Worm (Caenorhabditis elegans) whole organism, L1 larva: ENCODE data around the gene C01G6.3.

Source experiments
- C04F5.9 ChIP-seq: sonication (generic microtip); optimal IDR thresholded peaks from 2 replicates; lab custom pipeline; 2016; ENCODE audit warnings: missing genetic modification characterization, missing compliant biosample characterization
- Y116A8C.19 ChIP-seq: sonication (generic microtip); optimal IDR thresholded peaks from 2 replicates; lab custom pipeline; 2016; ENCODE audit warnings: missing compliant biosample characterization, missing genetic modification characterization, borderline replicate concordance
- aly-2 ChIP-seq: fragments of 150-350 bp; optimal IDR thresholded peaks from 2 replicates; lab custom pipeline; 2014; ENCODE audit warnings: missing biosample characterization, missing genetic modification characterization
- blmp-1 ChIP-seq: fragments of 150-350 bp; optimal IDR thresholded peaks from 2 replicates; lab custom pipeline; 2014; ENCODE audit warnings: missing biosample characterization, missing genetic modification characterization
- ceh-8 ChIP-seq: fragments of 200-800 bp; sonication (Bioruptor generic); optimal IDR thresholded peaks from 2 replicates; lab custom pipeline; 2018; ENCODE audit warnings: mild to moderate bottlenecking, missing genetic modification characterization, moderate library complexity, missing compliant biosample characterization
- ces-1 ChIP-seq: fragments of 150-350 bp; optimal IDR thresholded peaks from 2 replicates; lab custom pipeline; 2014; ENCODE audit warnings: missing biosample characterization, missing genetic modification reagents, missing genetic modification characterization
- dsc-1 ChIP-seq: sonication (generic microtip); optimal IDR thresholded peaks from 2 replicates; lab custom pipeline; 2016; ENCODE audit warnings: mild to moderate bottlenecking, missing genetic modification characterization, missing compliant biosample characterization
- efl-1 ChIP-seq, 4 experiments: fragments of 150-350 bp; optimal IDR thresholded peaks in 3 of 4; peaks in 1 of 4; 1 replicate in 1 of 4; 2 replicates in 3 of 4; lab custom pipeline; 2014; ENCODE audit warnings: missing biosample characterization in 2 of 4, missing genetic modification characterization in 2 of 4, missing genetic modification reagents in 2 of 4
- efl-3 ChIP-seq: fragments of 200-800 bp; sonication (Bioruptor generic); optimal IDR thresholded peaks from 2 replicates; lab custom pipeline; 2018; ENCODE audit warnings: mild to moderate bottlenecking, missing genetic modification characterization, missing compliant biosample characterization
- egl-13 ChIP-seq: sonication (generic microtip); optimal IDR thresholded peaks from 2 replicates; lab custom pipeline; 2016; ENCODE audit warnings: missing genotype, missing genetic modification reagents, missing genetic modification characterization, missing compliant biosample characterization
- elt-2 ChIP-seq: sonication (generic microtip); optimal IDR thresholded peaks from 2 replicates; lab custom pipeline; 2016; ENCODE audit warnings: missing genetic modification characterization, mild to moderate bottlenecking, inconsistent platforms, missing compliant biosample characterization, missing genetic modification reagents
- fkh-4 ChIP-seq: sonication (generic microtip); optimal IDR thresholded peaks from 2 replicates; lab custom pipeline; 2016; ENCODE audit warnings: missing compliant biosample characterization, missing genetic modification characterization, borderline replicate concordance
- fkh-8 ChIP-seq: sonication (generic microtip); optimal IDR thresholded peaks from 2 replicates; lab custom pipeline; 2016; ENCODE audit warnings: mild to moderate bottlenecking, missing genetic modification characterization, missing compliant biosample characterization
- fos-1 ChIP-seq: fragments of 150-350 bp; optimal IDR thresholded peaks from 2 replicates; lab custom pipeline; 2014; ENCODE audit warnings: missing biosample characterization, missing genetic modification characterization
- grh-1 ChIP-seq: fragments of 200-800 bp; sonication (Bioruptor generic); IDR thresholded peaks from 2 replicates; pipeline ENCODE4 v1.3.6; 2022; ENCODE audit warnings: missing genetic modification reagents, missing genetic modification characterization, missing compliant biosample characterization
- irx-1 ChIP-seq: sonication (generic microtip); optimal IDR thresholded peaks from 2 replicates; lab custom pipeline; 2016; ENCODE audit warnings: missing genetic modification characterization, missing compliant biosample characterization
- jun-1 ChIP-seq: fragments of 150-350 bp; optimal IDR thresholded peaks from 2 replicates; lab custom pipeline; 2014; ENCODE audit warnings: missing biosample characterization, missing genetic modification reagents, missing genetic modification characterization
- lin-14 ChIP-seq: fragments of 200-800 bp; sonication (Bioruptor generic); optimal IDR thresholded peaks from 2 replicates; lab custom pipeline; 2018; ENCODE audit warnings: mild to moderate bottlenecking, missing genetic modification characterization, moderate library complexity, missing compliant biosample characterization
- lin-35 ChIP-seq, 2 experiments: fragments of 150-350 bp; optimal IDR thresholded peaks; 2 replicates each; lab custom pipeline; 2014; ENCODE audit warnings: missing biosample characterization in 2 of 2, missing genetic modification characterization in 2 of 2, missing genetic modification reagents in 2 of 2
- lin-39 ChIP-seq: fragments of 150-350 bp; optimal IDR thresholded peaks from 2 replicates; lab custom pipeline; 2014; ENCODE audit warnings: missing biosample characterization, missing genetic modification reagents, missing genetic modification characterization
- lir-3 ChIP-seq: sonication (generic microtip); optimal IDR thresholded peaks from 2 replicates; lab custom pipeline; 2016; ENCODE audit warnings: mild to moderate bottlenecking, missing genetic modification characterization, moderate library complexity, missing compliant biosample characterization; ENCODE audit not compliant: poor library complexity
- lsy-2 ChIP-seq, 2 experiments: fragments of 150-350 bp; optimal IDR thresholded peaks; 2 replicates each; lab custom pipeline; 2014; ENCODE audit warnings: missing biosample characterization in 2 of 2, missing genetic modification characterization in 2 of 2
- mab-9 ChIP-seq: fragments of 200-800 bp; sonication (Bioruptor generic); IDR thresholded peaks from 2 replicates; pipeline ENCODE4 v1.3.6; 2022; ENCODE audit warnings: missing genetic modification reagents, missing genetic modification characterization, missing compliant biosample characterization
- mdl-1 ChIP-seq, 2 experiments: fragments of 150-350 bp; optimal IDR thresholded peaks; 2 replicates each; lab custom pipeline; 2014 to 2017; ENCODE audit warnings: missing biosample characterization in 2 of 2, missing genetic modification characterization in 2 of 2, inconsistent platforms in 1 of 2
- mep-1 ChIP-seq: fragments of 150-350 bp; optimal IDR thresholded peaks from 2 replicates; lab custom pipeline; 2014; ENCODE audit warnings: missing biosample characterization, missing genetic modification characterization
- nhr-19 ChIP-seq: fragments of 200-800 bp; sonication (Bioruptor generic); conservative IDR thresholded peaks from 2 replicates; pipeline ENCODE4 v1.3.6; 2022; ENCODE audit warnings: missing genetic modification characterization, missing compliant biosample characterization
- nhr-20 ChIP-seq: sonication (generic microtip); optimal IDR thresholded peaks from 2 replicates; lab custom pipeline; 2016; ENCODE audit warnings: mild to moderate bottlenecking, missing genetic modification characterization, missing compliant biosample characterization
- nhr-47 ChIP-seq: sonication (generic microtip); optimal IDR thresholded peaks from 2 replicates; lab custom pipeline; 2016; ENCODE audit warnings: mild to moderate bottlenecking, missing genetic modification characterization, moderate library complexity, missing compliant biosample characterization
- nhr-71 ChIP-seq: sonication (generic microtip); optimal IDR thresholded peaks from 2 replicates; lab custom pipeline; 2016; ENCODE audit warnings: mild to moderate bottlenecking, missing genetic modification characterization, moderate library complexity, missing compliant biosample characterization
- nhr-76 ChIP-seq: sonication (generic microtip); optimal IDR thresholded peaks from 2 replicates; lab custom pipeline; 2017; ENCODE audit warnings: missing biosample characterization, missing genetic modification characterization
- nhr-85 ChIP-seq: sonication (generic microtip); peaks from one replicate; lab custom pipeline; 2016; ENCODE audit warnings: missing genetic modification characterization, inconsistent platforms, missing compliant biosample characterization
- nhr-90 ChIP-seq: sonication (generic microtip); optimal IDR thresholded peaks from 2 replicates; lab custom pipeline; 2016; ENCODE audit warnings: mild to moderate bottlenecking, missing genetic modification characterization, missing compliant biosample characterization; ENCODE audit not compliant: poor library complexity
- pag-3 ChIP-seq: sonication (generic microtip); optimal IDR thresholded peaks from 2 replicates; lab custom pipeline; 2017; ENCODE audit warnings: missing genetic modification characterization, mild to moderate bottlenecking, missing compliant biosample characterization, antibody characterized with exemption, borderline replicate concordance; ENCODE audit not compliant: insufficient read depth
- rnt-1 ChIP-seq: sonication (generic microtip); optimal IDR thresholded peaks from 2 replicates; lab custom pipeline; 2016; ENCODE audit warnings: mild to moderate bottlenecking, missing genetic modification characterization, moderate library complexity, missing compliant biosample characterization
- skn-1 ChIP-seq: fragments of 150-350 bp; optimal IDR thresholded peaks from 2 replicates; lab custom pipeline; 2014; ENCODE audit warnings: missing biosample characterization, missing genetic modification characterization
- snu-23 ChIP-seq: sonication (generic microtip); optimal IDR thresholded peaks from 2 replicates; lab custom pipeline; 2016; ENCODE audit warnings: missing genetic modification characterization, missing compliant biosample characterization
- sup-37 ChIP-seq: fragments of 200-800 bp; sonication (Bioruptor generic); optimal IDR thresholded peaks from 2 replicates; lab custom pipeline; 2018; ENCODE audit warnings: mild to moderate bottlenecking, missing genetic modification characterization, missing compliant biosample characterization
- swsn-7 ChIP-seq: sonication (generic microtip); optimal IDR thresholded peaks from 2 replicates; lab custom pipeline; 2016; ENCODE audit warnings: missing genetic modification characterization, missing compliant biosample characterization
- tbx-2 ChIP-seq: sonication (generic microtip); optimal IDR thresholded peaks from 2 replicates; lab custom pipeline; 2016; ENCODE audit warnings: missing genetic modification characterization, missing compliant biosample characterization
- unc-130 ChIP-seq: fragments of 150-350 bp; optimal IDR thresholded peaks from 2 replicates; lab custom pipeline; 2017; ENCODE audit warnings: missing biosample characterization, missing genetic modification characterization, inconsistent platforms
- unc-98 ChIP-seq: fragments of 200-800 bp; sonication (Bioruptor generic); IDR thresholded peaks from 2 replicates; pipeline ENCODE4 v1.3.6; 2022; ENCODE audit warnings: missing genetic modification characterization, missing compliant biosample characterization
- xbp-1 ChIP-seq: sonication (generic microtip); optimal IDR thresholded peaks from 2 replicates; lab custom pipeline; 2016; ENCODE audit warnings: missing genetic modification characterization, missing compliant biosample characterization
- zag-1 ChIP-seq: fragments of 150-350 bp; optimal IDR thresholded peaks from 2 replicates; lab custom pipeline; 2014; ENCODE audit warnings: missing biosample characterization, missing genetic modification characterization
- ztf-11 ChIP-seq, 2 experiments: sonication (generic microtip); optimal IDR thresholded peaks; 2 replicates each; lab custom pipeline; 2016 to 2017; ENCODE audit warnings: missing genetic modification characterization in 2 of 2, missing biosample characterization in 1 of 2, missing compliant biosample characterization in 1 of 2

C01G6.3 gene

DNA sequence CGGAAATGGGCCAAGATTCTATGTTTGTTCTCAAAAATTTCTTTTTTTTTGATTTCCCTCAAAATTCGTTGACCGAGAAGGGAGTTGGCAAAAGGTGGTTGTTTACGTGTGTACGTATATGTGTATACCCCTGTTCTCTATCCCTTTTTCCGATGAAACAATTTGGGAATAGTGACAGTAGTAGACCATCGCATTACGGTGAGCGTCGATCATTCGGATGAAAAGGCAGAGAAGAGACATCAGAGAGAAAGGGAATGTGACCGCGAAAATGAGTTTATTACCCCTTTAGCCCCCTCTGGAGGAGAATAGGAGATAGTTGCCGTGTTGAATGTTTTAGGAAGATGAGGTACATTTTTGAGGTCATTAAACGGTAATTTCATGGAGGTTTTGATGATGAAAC is 9.7 kb upstream of the C01G6.3 start (continued):
- TF ChIP-seq C04F5.9 (no peak), mab-9 (GFP tag; lab: Robert Waterston, UW) (no peak), nhr-90 (peak; percentile 29), elt-2 (tag; lab: Kevin White, UChicago) (no peak), lir-3 (tag; lab: Kevin White, UChicago) (no peak), grh-1 (GFP tag; lab: Robert Waterston, UW) (no peak), egl-13 (tag; lab: Kevin White, UChicago) (no peak), fkh-8 (tag; lab: Kevin White, UChicago) (no peak), lin-35 (GFP tag; optimal IDR thresholded peaks at IDR 0.05; lab: Kevin White, UChicago) (peak in 1 of 2 experiments; percentile 2), nhr-47 (tag; lab: Kevin White, UChicago) (peak; percentile 0), fkh-4 (tag; lab: Kevin White, UChicago) (no peak), ces-1 (no peak), Y116A8C.19 (tag; lab: Kevin White, UChicago) (no peak), sup-37 (GFP tag; lab: Kevin White, UChicago) (no peak), rnt-1 (tag; lab: Kevin White, UChicago) (no peak), jun-1 (tag; lab: Kevin White, UChicago) (no peak), nhr-76 (tag; lab: Kevin White, UChicago) (no peak), nhr-85 (peak; percentile 90), unc-98 (GFP tag; lab: Robert Waterston, UW) (no peak), snu-23 (peak; percentile 63)

DNA sequence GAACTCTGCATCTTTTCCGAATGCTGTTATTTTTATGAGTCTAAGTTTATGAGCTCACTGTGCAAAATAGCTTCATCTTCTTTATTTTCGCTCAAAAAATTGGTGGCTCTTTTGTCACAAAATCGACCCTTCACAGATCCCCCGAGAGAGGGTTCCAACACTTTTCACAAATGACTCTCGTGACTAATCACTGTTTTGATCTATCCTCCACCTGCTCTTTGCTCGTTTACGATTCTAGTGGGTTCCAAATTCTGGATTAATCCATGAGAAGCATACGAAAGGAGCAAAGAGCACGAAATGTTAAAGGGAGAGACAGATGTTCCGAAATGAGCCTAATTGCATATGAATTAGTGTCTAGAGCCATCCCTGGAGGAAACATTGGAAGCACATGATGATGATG is 8.3 kb upstream of the C01G6.3 start:
- TF ChIP-seq ceh-8 (GFP tag; lab: Kevin White, UChicago) (no peak), dsc-1 (tag; lab: Kevin White, UChicago) (peak; percentile 8)

DNA sequence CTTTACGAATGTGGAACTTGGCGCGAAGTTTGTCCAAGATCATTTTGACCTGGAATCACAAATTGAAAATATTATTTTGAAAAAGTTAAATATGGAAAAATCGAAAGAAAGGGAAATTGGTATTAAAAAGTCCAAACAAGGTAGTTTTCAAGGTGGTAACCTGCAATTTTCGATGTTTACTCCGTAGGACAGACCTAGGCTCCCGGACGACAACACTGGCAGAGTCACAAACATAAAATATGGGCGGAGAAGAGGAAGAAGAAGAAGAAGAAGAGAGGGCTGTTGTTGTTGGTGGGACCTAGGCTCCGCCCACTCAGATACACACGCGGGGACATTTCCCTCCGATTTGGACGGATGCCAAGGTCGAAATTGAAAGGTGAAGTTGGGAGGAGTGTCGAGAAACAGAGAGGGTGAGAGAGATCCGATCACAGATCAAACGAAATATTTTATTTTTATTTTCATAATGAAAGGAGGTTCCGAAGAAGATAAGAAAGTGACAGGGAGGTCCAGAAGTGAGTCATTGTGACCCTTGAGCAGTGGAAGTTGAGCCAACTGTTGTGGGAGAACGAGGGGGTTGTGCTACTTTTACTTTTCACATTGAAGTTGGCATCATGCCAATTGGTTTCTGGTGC is 7.6 kb upstream of the C01G6.3 start, which contains the start of gene aqp-2:
Gene aqp-2 (minus strand): TSS at position 51 of the 632 bp plus-strand sequence.
- peak; percentile 72 for TF ChIP-seq snu-23
- peak; percentile 94 for TF ChIP-seq blmp-1 (tag; lab: Kevin White, UChicago)
- peak; percentile 36 for TF ChIP-seq xbp-1 (tag; lab: Kevin White, UChicago)
- peak; percentile 9 for TF ChIP-seq skn-1
- peak; percentile 67 for TF ChIP-seq nhr-19
- peak; percentile 22 to 56 for TF ChIP-seq lsy-2 (tag; optimal IDR thresholded peaks at IDR 0.05; lab: Kevin White, UChicago)
- peak; percentile 73 for TF ChIP-seq rnt-1 (tag; lab: Kevin White, UChicago)
- TF ChIP-seq nhr-47 (tag; lab: Kevin White, UChicago), result peak; percentile 30
- peak; percentile 21 for TF ChIP-seq dsc-1 (tag; lab: Kevin White, UChicago)
- TF ChIP-seq mep-1, result peak; percentile 53
- peak; percentile 74 for TF ChIP-seq nhr-20
- peak; percentile 86 for TF ChIP-seq nhr-71 (tag; lab: Kevin White, UChicago)
- TF ChIP-seq nhr-85, result peak; percentile 88
- TF ChIP-seq efl-1 (optimal IDR thresholded peaks at IDR 0.05; lab: Kevin White, UChicago), result peak in 1 of 2 experiments; percentile 26
- no peak for TF ChIP-seq efl-1 (GFP tag; optimal IDR thresholded peaks at IDR 0.05 in 1 of 2; lab: Kevin White, UChicago)
- no peak for TF ChIP-seq fkh-8 (tag; lab: Kevin White, UChicago)
- peak; percentile 39 for TF ChIP-seq tbx-2 (tag; lab: Kevin White, UChicago)
- peak; percentile 84 for TF ChIP-seq pag-3 (tag; lab: Kevin White, UChicago)
- no peak for TF ChIP-seq efl-3 (GFP tag; lab: Kevin White, UChicago)
- peak; percentile 45 for TF ChIP-seq unc-130 (tag; lab: Kevin White, UChicago)
- TF ChIP-seq ztf-11 (tag; optimal IDR thresholded peaks at IDR 0.05; lab: Kevin White, UChicago), result peak in 1 of 2 experiments; percentile 26
- TF ChIP-seq mab-9 (GFP tag; lab: Robert Waterston, UW), result no peak
- peak; percentile 47 for TF ChIP-seq fos-1
- peak; percentile 15 for TF ChIP-seq C04F5.9
- peak; percentile 35 for TF ChIP-seq swsn-7 (tag; lab: Kevin White, UChicago)
- TF ChIP-seq mdl-1 (tag; optimal IDR thresholded peaks at IDR 0.05; lab: Kevin White, UChicago), result no peak
- TF ChIP-seq lin-14 (GFP tag; lab: Kevin White, UChicago), result peak; percentile 90
- TF ChIP-seq aly-2, result no peak
- no peak for TF ChIP-seq zag-1 (tag; lab: Kevin White, UChicago)
- TF ChIP-seq egl-13 (tag; lab: Kevin White, UChicago), result peak; percentile 22
- TF ChIP-seq irx-1, result peak; percentile 40
- TF ChIP-seq lin-39 (tag; lab: Kevin White, UChicago), result peak; percentile 41
- TF ChIP-seq lin-35 (GFP tag; optimal IDR thresholded peaks at IDR 0.05; lab: Kevin White, UChicago), result no peak
